Fruit fly (Drosophila melanogaster): Measurements from ENCODE around the gene dbf.
A peak's percentile ranks its signal among the peaks of the same experiment; 100 is the strongest.

The dbf gene

dm6 chr2L:10661490-10662240, 10.3 kb downstream of the dbf start, which contains the start of gene CG31871 (continued):
- TF ChIP-seq CG1621 (tag; optimal IDR thresholded peaks at IDR 0.05) (peak; percentile 29), lz (GFP tag; optimal IDR thresholded peaks at IDR 0.05) (no peak), esn (GFP tag; optimal IDR thresholded peaks at IDR 0.05) (peak; percentile 2), CG11762 (GFP tag; optimal IDR thresholded peaks at IDR 0.05; ENCODE audit: insufficient read depth) (peak; percentile 42), Eip78C (GFP tag) (peak; percentile 88)

- TF ChIP-seq CG31627 (GFP tag; optimal IDR thresholded peaks at IDR 0.05) (peak; percentile 60), lz (GFP tag; optimal IDR thresholded peaks at IDR 0.05) (peak; percentile 52), Gug (GFP tag; IDR thresholded peaks at IDR 0.05) (peak; percentile 82), CG15336 (GFP tag; IDR thresholded peaks at IDR 0.05) (peak; percentile 84), CG11294 (GFP tag; IDR thresholded peaks at IDR 0.05) (peak; percentile 72), Eip93F (GFP tag; optimal IDR thresholded peaks at IDR 0.05) (no peak), CG9139 (GFP tag; optimal IDR thresholded peaks at IDR 0.05) (peak; percentile 15), CG6808 (GFP tag; optimal IDR thresholded peaks at IDR 0.05) (peak; percentile 17), spab (GFP tag; optimal IDR thresholded peaks at IDR 0.05) (peak; percentile 43), CG16779 (tag; optimal IDR thresholded peaks at IDR 0.05) (peak; percentile 38), Sox14 (GFP tag; optimal IDR thresholded peaks at IDR 0.05) (peak; percentile 76), Met (GFP tag; optimal IDR thresholded peaks at IDR 0.05) (peak; percentile 57), pdm3 (GFP tag; optimal IDR thresholded peaks at IDR 0.05) (peak; percentile 86), eg (GFP tag; IDR thresholded peaks at IDR 0.05) (peak; percentile 90), CG7368 (GFP tag; optimal IDR thresholded peaks at IDR 0.05) (peak; percentile 72), Eip78C (GFP tag) (peak; percentile 94), Sox15 (GFP tag; optimal IDR thresholded peaks at IDR 0.05) (peak; percentile 64), CG3919 (GFP tag; optimal IDR thresholded peaks at IDR 0.05) (peak; percentile 83), CG6854 (GFP tag; optimal IDR thresholded peaks at IDR 0.05) (no peak), CG8319 (GFP tag; optimal IDR thresholded peaks at IDR 0.05) (peak; percentile 70), Sox102F (GFP tag; optimal IDR thresholded peaks at IDR 0.05) (peak; percentile 42), CG32006 (GFP tag; optimal IDR thresholded peaks at IDR 0.05) (peak; percentile 87), Smox (GFP tag; optimal IDR thresholded peaks at IDR 0.05) (peak; percentile 23), dac (GFP tag; optimal IDR thresholded peaks at IDR 0.05) (peak; percentile 68), CG6792 (GFP tag; optimal IDR thresholded peaks at IDR 0.05) (peak; percentile 74), net (GFP tag; optimal IDR thresholded peaks at IDR 0.05) (peak; percentile 78), fd85E (GFP tag; optimal IDR thresholded peaks at IDR 0.05) (no peak), Hr39 (GFP tag; optimal IDR thresholded peaks at IDR 0.05) (peak; percentile 67), CG10631 (GFP tag; optimal IDR thresholded peaks at IDR 0.05) (peak; percentile 82), achi (GFP tag; optimal IDR thresholded peaks at IDR 0.05) (peak; percentile 80), fkh (GFP tag; optimal IDR thresholded peaks at IDR 0.05) (peak; percentile 54), CG11762 (GFP tag; optimal IDR thresholded peaks at IDR 0.05; ENCODE audit: insufficient read depth) (peak; percentile 67), CG10669 (GFP tag; optimal IDR thresholded peaks at IDR 0.05) (peak; percentile 75), Eip75B (GFP tag; optimal IDR thresholded peaks at IDR 0.05) (peak; percentile 81), CG1621 (tag; optimal IDR thresholded peaks at IDR 0.05) (peak; percentile 69), dsx (GFP tag; optimal IDR thresholded peaks at IDR 0.05; ENCODE audit: poor library complexity, severe bottlenecking) (peak; percentile 61), Lpt (GFP tag; optimal IDR thresholded peaks at IDR 0.05) (peak; percentile 61), svp (GFP tag) (peak; percentile 68), Ets96B (tag; optimal IDR thresholded peaks at IDR 0.05) (peak; percentile 70), Ets21C (GFP tag; optimal IDR thresholded peaks at IDR 0.05) (peak; percentile 9), OdsH (GFP tag; optimal IDR thresholded peaks at IDR 0.05) (peak; percentile 88), CG34406 (GFP tag; optimal IDR thresholded peaks at IDR 0.05) (peak; percentile 71), CG3032 (tag; optimal IDR thresholded peaks at IDR 0.05) (peak; percentile 58), Hr4 (GFP tag; optimal IDR thresholded peaks at IDR 0.05) (peak; percentile 88), esn (GFP tag; optimal IDR thresholded peaks at IDR 0.05) (peak; percentile 55), CG11902 (GFP tag; optimal IDR thresholded peaks at IDR 0.05) (peak; percentile 42), Blimp-1 (GFP tag; optimal IDR thresholded peaks at IDR 0.05) (no peak), CG8119 (GFP tag; IDR thresholded peaks at IDR 0.05) (peak; percentile 85)
These were observed 14.2 kb downstream of the dbf start for dm6 chr2L:10665603-10666002.
